Worm (Caenorhabditis elegans) whole organism, early embryonic: ENCODE measurements around the gene ver-3.

Source experiments
- B0310.2 ChIP-seq: sonication (generic microtip); optimal IDR thresholded peaks from 2 replicates; lab custom pipeline; 2016; ENCODE audit warnings: mild to moderate bottlenecking, missing genetic modification characterization, missing compliant biosample characterization
- F13C5.2 ChIP-seq: sonication (generic microtip); optimal IDR thresholded peaks from 2 replicates; lab custom pipeline; 2017; ENCODE audit warnings: mild to moderate bottlenecking, missing genetic modification characterization, inconsistent platforms, missing compliant biosample characterization
- aly-1 ChIP-seq: sonication (generic microtip); optimal IDR thresholded peaks from 2 replicates; lab custom pipeline; 2016; ENCODE audit warnings: missing genetic modification characterization, missing compliant biosample characterization
- ama-1 ChIP-seq: fragments of 150-350 bp; optimal IDR thresholded peaks from 2 replicates; lab custom pipeline; 2014
- ceh-13 ChIP-seq: fragments of 200-800 bp; sonication (Bioruptor generic); optimal IDR thresholded peaks from 2 replicates; lab custom pipeline; 2018; ENCODE audit warnings: mild to moderate bottlenecking, missing genetic modification characterization, missing compliant biosample characterization
- ceh-36 ChIP-seq: sonication (generic microtip); optimal IDR thresholded peaks from 2 replicates; lab custom pipeline; 2016; ENCODE audit warnings: missing genetic modification characterization, inconsistent platforms, missing compliant biosample characterization
- ets-7 ChIP-seq: sonication (generic microtip); optimal IDR thresholded peaks from 2 replicates; lab custom pipeline; 2016; ENCODE audit warnings: missing genotype, missing genetic modification characterization, missing compliant biosample characterization
- flt-1 ChIP-seq: fragments of 200-800 bp; sonication (Bioruptor generic); IDR thresholded peaks from 2 replicates; pipeline ENCODE4 v1.3.6; 2022; ENCODE audit warnings: missing genetic modification characterization, missing compliant biosample characterization
- hmbx-1 ChIP-seq: sonication (generic microtip); optimal IDR thresholded peaks from 2 replicates; lab custom pipeline; 2016; ENCODE audit warnings: mild to moderate bottlenecking, missing genetic modification characterization, missing compliant biosample characterization
- hmg-4 ChIP-seq: fragments of 200-800 bp; sonication (Bioruptor generic); optimal IDR thresholded peaks from 2 replicates; lab custom pipeline; 2018; ENCODE audit warnings: mild to moderate bottlenecking, missing genetic modification characterization, missing compliant biosample characterization
- hnd-1 ChIP-seq: sonication (generic microtip); optimal IDR thresholded peaks from 2 replicates; lab custom pipeline; 2016; ENCODE audit warnings: missing genetic modification characterization, missing compliant biosample characterization
- pes-1 ChIP-seq: fragments of 200-800 bp; sonication (Bioruptor generic); IDR thresholded peaks from 2 replicates; pipeline ENCODE4 v1.3.6; 2022; ENCODE audit warnings: missing genetic modification reagents, missing genetic modification characterization, missing compliant biosample characterization
- scrt-1 ChIP-seq: fragments of 200-800 bp; sonication (Bioruptor generic); IDR thresholded peaks from 2 replicates; pipeline ENCODE4 v1.3.6; 2022; ENCODE audit warnings: missing genetic modification characterization, missing compliant biosample characterization
- sea-1 ChIP-seq: fragments of 200-800 bp; sonication (Bioruptor generic); conservative IDR thresholded peaks from 2 replicates; pipeline ENCODE4 v1.3.6; 2022; ENCODE audit warnings: missing genetic modification characterization, missing compliant biosample characterization
- tbx-11 ChIP-seq: fragments of 200-800 bp; sonication (Bioruptor generic); IDR thresholded peaks from 2 replicates; pipeline ENCODE4 v1.3.6; 2022; ENCODE audit warnings: missing genetic modification characterization, missing compliant biosample characterization
- tbx-37 ChIP-seq: fragments of 200-800 bp; sonication (Bioruptor generic); conservative IDR thresholded peaks from 2 replicates; pipeline ENCODE4 v1.3.6; 2022; ENCODE audit warnings: missing genetic modification reagents, missing genetic modification characterization, missing compliant biosample characterization
- tra-4 ChIP-seq: sonication (generic microtip); optimal IDR thresholded peaks from 2 replicates; lab custom pipeline; 2017; ENCODE audit warnings: missing genetic modification characterization, missing compliant biosample characterization

ver-3 gene

DNA sequence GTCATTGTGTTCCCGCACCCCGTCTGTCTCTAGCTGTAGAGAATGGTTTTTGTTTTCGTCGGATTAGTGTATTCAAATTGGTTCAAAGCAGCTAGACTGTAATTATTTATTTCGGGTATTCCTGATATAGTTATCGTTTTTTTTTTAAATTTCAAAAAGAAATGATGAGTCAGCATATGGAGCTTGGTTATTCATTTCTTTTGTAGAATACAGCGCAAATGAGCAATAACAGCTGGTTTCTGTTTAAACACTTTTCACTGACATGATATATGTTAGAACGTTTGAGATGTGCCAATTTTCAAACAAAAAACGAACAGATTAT, 1.5 kb upstream of the ver-3 start:
- TF ChIP-seq ama-1 (lab: Kevin White, UChicago) = no peak
- TF ChIP-seq B0310.2 = no peak
- no peak for TF ChIP-seq pes-1 (GFP tag; lab: Robert Waterston, UW)
- TF ChIP-seq F13C5.2 (tag; lab: Kevin White, UChicago) = no peak
- TF ChIP-seq ets-7 (tag; lab: Kevin White, UChicago) = no peak
- TF ChIP-seq ceh-36 (tag; lab: Kevin White, UChicago) = no peak
- TF ChIP-seq tbx-37 = no peak

DNA sequence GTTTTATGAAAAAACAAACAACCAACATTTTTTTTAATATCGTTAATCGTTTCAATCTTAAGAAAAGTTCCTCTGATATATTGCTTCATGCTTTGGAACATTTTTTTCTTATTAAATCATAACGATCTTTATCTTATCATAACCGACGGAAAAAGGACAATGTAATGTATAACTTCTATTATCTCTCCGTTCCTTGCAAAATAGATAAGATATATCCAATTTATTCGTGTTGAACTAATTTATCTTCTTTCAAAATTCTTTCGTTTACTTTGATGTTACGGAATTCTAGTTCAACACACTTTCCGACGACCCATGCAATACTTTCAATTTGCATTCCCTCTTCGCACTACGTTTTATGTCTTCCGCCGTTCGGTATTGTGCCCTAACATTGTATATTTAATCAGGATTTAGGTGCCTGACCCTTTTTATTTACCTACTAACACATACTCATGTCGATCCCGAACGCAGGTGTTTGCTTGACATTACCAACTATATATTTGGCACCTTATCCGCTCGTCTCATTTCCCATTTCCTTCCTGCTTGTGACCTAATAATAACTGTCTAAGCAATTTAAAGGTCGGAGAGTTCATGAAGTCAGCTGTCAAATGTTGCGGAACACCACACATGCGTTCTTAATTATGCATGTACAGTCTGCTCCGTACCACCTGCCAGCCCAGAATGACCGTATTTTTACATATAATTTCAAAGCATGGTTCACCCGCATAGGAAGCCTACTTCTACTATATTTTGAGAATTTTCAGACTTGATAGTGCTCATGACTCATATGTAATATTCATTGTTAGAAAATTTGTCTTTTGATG, 715 bp upstream of the ver-3 start:
- TF ChIP-seq aly-1 (no peak), hmbx-1 (no peak), tbx-37 (no peak), ets-7 (tag; lab: Kevin White, UChicago) (no peak), pes-1 (GFP tag; lab: Robert Waterston, UW) (no peak), sea-1 (GFP tag; lab: Robert Waterston, UW) (no peak), hmg-4 (no peak), tra-4 (tag; lab: Kevin White, UChicago) (no peak), tbx-11 (no peak), scrt-1 (GFP tag; lab: Robert Waterston, UW) (no peak), flt-1 (GFP tag; lab: Robert Waterston, UW) (no peak), ceh-36 (tag; lab: Kevin White, UChicago) (no peak), B0310.2 (no peak), F13C5.2 (tag; lab: Kevin White, UChicago) (no peak), hnd-1 (tag; lab: Kevin White, UChicago) (no peak), ama-1 (lab: Kevin White, UChicago) (no peak), ceh-13 (GFP tag; lab: Kevin White, UChicago) (no peak)

DNA sequence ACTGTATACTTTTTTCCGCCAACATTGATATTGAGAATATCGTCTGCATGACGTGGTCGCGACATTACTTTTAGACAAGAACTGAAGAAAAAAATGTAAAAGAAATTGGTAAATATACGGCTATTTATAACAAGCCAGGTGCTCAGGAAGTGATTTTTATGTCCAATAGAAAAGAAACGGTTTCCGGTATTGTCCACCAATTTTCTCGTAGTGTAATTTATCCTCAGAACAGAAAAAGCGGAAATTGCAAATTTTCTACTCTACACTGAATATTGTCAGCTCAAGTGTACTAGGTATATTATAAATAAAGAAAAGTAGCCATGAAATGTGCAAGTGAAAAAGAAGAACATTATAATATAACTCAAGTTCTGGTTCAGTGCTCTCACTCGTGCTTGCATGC, 6.9 kb downstream of the ver-3 start, which contains the start of gene F59F3.6:
F59F3.6 (minus strand) TSS at position 101 of the 400 bp plus-strand sequence.
- TF ChIP-seq tbx-11 = no peak
- TF ChIP-seq hmg-4 = no peak
- no peak for TF ChIP-seq ceh-36 (tag; lab: Kevin White, UChicago)
- no peak for TF ChIP-seq flt-1 (GFP tag; lab: Robert Waterston, UW)
- TF ChIP-seq scrt-1 (GFP tag; lab: Robert Waterston, UW) = no peak
- no peak for TF ChIP-seq tbx-37
- no peak for TF ChIP-seq F13C5.2 (tag; lab: Kevin White, UChicago)
- TF ChIP-seq hnd-1 (tag; lab: Kevin White, UChicago) = no peak
- TF ChIP-seq aly-1 = no peak
- TF ChIP-seq B0310.2 = no peak
- TF ChIP-seq hmbx-1 = no peak
- TF ChIP-seq ama-1 (lab: Kevin White, UChicago) = no peak
- TF ChIP-seq ets-7 (tag; lab: Kevin White, UChicago) = no peak

DNA sequence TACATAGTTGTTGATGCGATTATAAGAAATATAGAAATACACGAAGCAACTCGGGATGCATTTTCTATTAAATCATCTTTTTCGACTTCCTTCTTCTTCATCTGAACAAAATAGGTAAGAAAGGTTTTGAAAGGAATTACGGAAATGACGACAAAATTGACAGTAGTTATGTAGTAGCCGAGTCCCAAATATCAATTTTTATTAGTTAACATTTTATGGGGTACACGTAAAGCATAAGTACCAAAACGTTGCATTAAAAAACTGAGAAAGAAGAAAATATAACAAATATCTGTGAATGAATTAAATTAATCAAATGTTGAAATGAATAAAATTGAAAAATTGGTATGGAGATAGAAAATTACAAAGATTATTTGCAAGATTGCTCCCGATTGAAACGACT, 9.5 kb downstream of the ver-3 start, which contains the start of gene col-177:
col-177 (minus strand) TSS at position 101 of the 400 bp plus-strand sequence.
- TF ChIP-seq aly-1 (no peak), tbx-37 (no peak), hnd-1 (tag; lab: Kevin White, UChicago) (no peak), ama-1 (lab: Kevin White, UChicago) (no peak), pes-1 (GFP tag; lab: Robert Waterston, UW) (no peak), ceh-36 (tag; lab: Kevin White, UChicago) (no peak), F13C5.2 (tag; lab: Kevin White, UChicago) (no peak), hmbx-1 (no peak), sea-1 (GFP tag; lab: Robert Waterston, UW) (no peak)

DNA sequence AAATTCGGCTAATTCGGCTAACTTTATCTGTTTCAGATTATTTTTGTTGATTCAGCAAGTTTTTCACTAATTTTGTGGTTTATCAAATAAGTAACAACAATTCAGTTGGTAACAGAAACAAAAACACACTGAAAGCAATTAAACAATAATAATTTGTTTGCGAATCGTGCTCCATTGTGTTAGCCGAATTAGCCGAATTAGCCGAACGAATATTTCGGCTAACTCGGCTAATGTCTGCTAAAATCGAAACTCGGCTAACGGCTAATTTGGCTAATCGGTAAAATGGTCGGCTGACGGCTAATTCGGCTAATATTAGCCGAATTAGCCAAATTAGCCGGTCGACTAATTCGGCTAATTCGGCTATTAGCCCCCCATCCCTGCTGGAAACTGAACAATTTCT, 11.4 kb downstream of the ver-3 start:
- TF ChIP-seq hnd-1 (tag; lab: Kevin White, UChicago) (no peak), tra-4 (tag; lab: Kevin White, UChicago) (no peak), tbx-37 (no peak), B0310.2 (no peak), pes-1 (GFP tag; lab: Robert Waterston, UW) (no peak), tbx-11 (no peak)

DNA sequence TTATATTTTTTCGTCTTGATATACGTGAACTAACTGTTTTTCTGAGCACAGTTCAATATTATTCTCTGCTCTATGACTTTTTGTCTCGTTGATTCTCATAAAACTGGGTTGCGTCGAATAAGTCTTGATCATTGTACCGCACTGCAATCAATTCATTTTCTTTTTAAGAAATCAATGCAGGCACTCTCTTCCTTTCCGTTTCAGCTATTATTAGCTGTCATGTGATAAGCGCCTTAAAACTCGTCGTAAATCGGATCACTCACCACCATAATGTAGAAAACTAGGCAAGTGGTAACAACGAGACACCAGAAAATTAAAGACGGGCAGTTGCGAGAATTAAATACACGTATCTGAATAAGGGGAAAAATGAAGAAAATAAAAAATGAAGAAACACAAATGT, 15.1 kb downstream of the ver-3 start:
- TF ChIP-seq ets-7 (tag; lab: Kevin White, UChicago) (no peak), tbx-37 (no peak), F13C5.2 (tag; lab: Kevin White, UChicago) (no peak), aly-1 (no peak), scrt-1 (GFP tag; lab: Robert Waterston, UW) (no peak), hmg-4 (no peak), B0310.2 (no peak), sea-1 (GFP tag; lab: Robert Waterston, UW) (no peak), tbx-11 (no peak), hnd-1 (tag; lab: Kevin White, UChicago) (no peak), flt-1 (GFP tag; lab: Robert Waterston, UW) (no peak), ama-1 (lab: Kevin White, UChicago) (no peak), ceh-36 (tag; lab: Kevin White, UChicago) (no peak), tra-4 (tag; lab: Kevin White, UChicago) (no peak), ceh-13 (GFP tag; lab: Kevin White, UChicago) (no peak), hmbx-1 (no peak), pes-1 (GFP tag; lab: Robert Waterston, UW) (no peak)

DNA sequence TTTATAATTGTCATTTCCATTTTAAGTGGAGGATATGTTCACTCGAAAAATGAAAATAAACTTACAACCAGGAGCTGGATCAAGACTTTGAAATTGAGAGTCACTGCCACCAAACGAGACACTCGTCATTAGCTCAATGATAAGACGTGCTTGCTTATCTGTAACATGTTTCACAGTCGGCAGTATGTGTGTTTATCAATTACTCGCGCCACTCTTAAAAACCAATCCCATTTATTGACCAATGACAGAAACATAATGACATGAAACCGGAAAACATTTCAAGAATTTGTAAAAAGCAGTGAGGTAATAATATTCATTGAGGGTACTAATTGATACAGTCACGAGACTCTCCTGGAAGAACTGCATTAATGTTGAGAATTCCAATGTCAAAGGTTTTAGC, 15.8 kb downstream of the ver-3 start, which contains the start of gene del-5:
del-5 (minus strand) TSS at position 130 of the 400 bp plus-strand sequence.
- TF ChIP-seq tbx-37 (no peak), aly-1 (no peak), tbx-11 (no peak), ceh-36 (tag; lab: Kevin White, UChicago) (no peak), hnd-1 (tag; lab: Kevin White, UChicago) (no peak), ama-1 (lab: Kevin White, UChicago) (no peak), flt-1 (GFP tag; lab: Robert Waterston, UW) (no peak)
